Fruit fly (Drosophila melanogaster) whole organism, pupa: ENCODE data around the gene CG3902.

Experiments
- CG17806 ChIP-seq: fragments of 200-800 bp; sonication (Bioruptor generic); optimal IDR thresholded peaks from 2 replicates; lab custom pipeline; 2018; ENCODE audit warnings: missing biosample characterization, mild to moderate bottlenecking, missing genetic modification characterization, moderate library complexity
- CG8301 ChIP-seq: fragments of 200-800 bp; sonication (Bioruptor generic); optimal IDR thresholded peaks from 2 replicates; lab custom pipeline; 2018; ENCODE audit warnings: missing biosample characterization, mild to moderate bottlenecking, missing genetic modification characterization
- CG9948 ChIP-seq: fragments of 200-800 bp; sonication (Bioruptor generic); optimal IDR thresholded peaks from 2 replicates; lab custom pipeline; 2018; ENCODE audit warnings: missing biosample characterization, mild to moderate bottlenecking, missing genetic modification characterization, moderate library complexity
- gl ChIP-seq: fragments of 200-800 bp; sonication (Bioruptor generic); optimal IDR thresholded peaks from 2 replicates; lab custom pipeline; 2018; ENCODE audit warnings: missing biosample characterization, mild to moderate bottlenecking, missing genetic modification characterization

DNA sequence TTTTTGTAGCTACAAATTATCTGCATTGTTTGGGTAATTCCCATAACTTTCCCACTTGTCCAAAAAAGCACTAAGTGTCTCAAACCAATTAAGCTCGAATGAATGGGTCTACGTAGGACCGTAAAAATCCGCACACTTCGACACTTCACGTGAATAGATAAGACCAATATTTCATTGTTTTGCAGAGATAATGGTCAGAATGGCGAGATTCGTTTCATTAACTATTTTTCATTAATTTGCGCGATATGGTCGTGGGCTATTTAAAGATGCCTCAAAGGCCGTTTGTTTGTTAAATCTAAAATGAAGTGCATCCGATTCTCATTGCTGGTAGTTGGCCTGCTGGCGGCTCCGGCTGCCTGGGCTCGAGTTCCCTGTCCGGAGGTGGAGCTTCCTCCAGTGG is 19.2 kb upstream of the CG3902 start, which contains the start of gene CG6839:
- no peak for TF ChIP-seq CG8301 (tag; lab: Kevin White, UChicago)
- TF ChIP-seq CG9948 (tag; lab: Kevin White, UChicago): no peak
- no peak for TF ChIP-seq CG17806 (tag; lab: Kevin White, UChicago)
- TF ChIP-seq gl: no peak
